Worm (Caenorhabditis elegans) whole organism, L2 larva: ENCODE results near the gene mam-5.

ENCODE experiments used
- alr-1 ChIP-seq: fragments of 150-350 bp; optimal IDR thresholded peaks from 2 replicates; lab custom pipeline; 2014; ENCODE audit warnings: missing biosample characterization, missing genetic modification characterization
- aly-2 ChIP-seq: fragments of 150-350 bp; optimal IDR thresholded peaks from 2 replicates; lab custom pipeline; 2014; ENCODE audit warnings: missing biosample characterization, missing genetic modification characterization
- ama-1 ChIP-seq: fragments of 150-350 bp; optimal IDR thresholded peaks from 2 replicates; lab custom pipeline; 2018; ENCODE audit warnings: inconsistent platforms
- elt-3 ChIP-seq: sonication (generic microtip); optimal IDR thresholded peaks from 2 replicates; lab custom pipeline; 2017; ENCODE audit warnings: missing biosample characterization, missing genetic modification characterization
- lin-13 ChIP-seq: fragments of 150-350 bp; optimal IDR thresholded peaks from 2 replicates; lab custom pipeline; 2014; ENCODE audit warnings: missing biosample characterization, missing genetic modification reagents, missing genetic modification characterization
- lin-39 ChIP-seq: fragments of 150-350 bp; optimal IDR thresholded peaks from 2 replicates; lab custom pipeline; 2014; ENCODE audit warnings: missing biosample characterization, missing genetic modification reagents, missing genetic modification characterization
- lsy-2 ChIP-seq, 2 experiments: fragments of 150-350 bp in 1 of 2; sonication (generic microtip) in 1 of 2; optimal IDR thresholded peaks; 2 replicates each; lab custom pipeline; 2014 to 2017; ENCODE audit warnings: missing biosample characterization in 2 of 2, missing genetic modification characterization in 2 of 2
- mdl-1 ChIP-seq, 2 experiments: fragments of 150-350 bp in 1 of 2; sonication (generic microtip) in 1 of 2; optimal IDR thresholded peaks; 2 replicates each; lab custom pipeline; 2017; ENCODE audit warnings: missing biosample characterization in 2 of 2, missing genetic modification characterization in 2 of 2
- nhr-11 ChIP-seq: fragments of 150-350 bp; optimal IDR thresholded peaks from 2 replicates; lab custom pipeline; 2014; ENCODE audit warnings: missing biosample characterization, missing genetic modification characterization
- snpc-4 ChIP-seq: fragments of 150-350 bp; optimal IDR thresholded peaks from 2 replicates; lab custom pipeline; 2014; ENCODE audit warnings: missing biosample characterization, missing genetic modification characterization
- unc-39 ChIP-seq: fragments of 150-350 bp; optimal IDR thresholded peaks from 2 replicates; lab custom pipeline; 2014; ENCODE audit warnings: missing biosample characterization, missing genetic modification characterization
- unc-55 ChIP-seq: fragments of 150-350 bp; sonication (generic microtip); optimal IDR thresholded peaks from 3 replicates; lab custom pipeline; 2014; ENCODE audit warnings: missing biosample characterization, missing genetic modification reagents, missing genetic modification characterization
- unc-62 ChIP-seq: fragments of 150-350 bp; optimal IDR thresholded peaks from 2 replicates; lab custom pipeline; 2014; ENCODE audit warnings: missing biosample characterization, missing genetic modification reagents, missing genetic modification characterization

ce11 chrV:9906115-9906514, 46.4 kb upstream of the mam-5 start, which contains the start of gene fipr-11:
- no peak for TF ChIP-seq snpc-4 (tag; lab: Kevin White, UChicago)
- no peak for TF ChIP-seq unc-39 (tag; lab: Kevin White, UChicago)
- no peak for TF ChIP-seq nhr-11
- no peak for TF ChIP-seq alr-1
- TF ChIP-seq lin-39 (tag; lab: Kevin White, UChicago): no peak
- no peak for TF ChIP-seq ama-1 (lab: Kevin White, UChicago)
- TF ChIP-seq unc-55 (GFP tag; lab: Kevin White, UChicago): no peak
- TF ChIP-seq elt-3 (tag; lab: Kevin White, UChicago): no peak
- TF ChIP-seq lsy-2 (tag; optimal IDR thresholded peaks at IDR 0.05; lab: Kevin White, UChicago): no peak
- TF ChIP-seq lin-13 (GFP tag; lab: Kevin White, UChicago): no peak
- no peak for TF ChIP-seq mdl-1 (tag; optimal IDR thresholded peaks at IDR 0.05; lab: Kevin White, UChicago)
- no peak for TF ChIP-seq unc-62 (GFP tag; lab: Kevin White, UChicago)
- TF ChIP-seq aly-2 (tag; lab: Kevin White, UChicago): no peak
